Fruit fly (Drosophila melanogaster) whole organism, larva: Measurements from ENCODE around the gene Cip4.

Experiments used
- noc ChIP-seq: fragments of 200-800 bp; sonication (Bioruptor generic); optimal IDR thresholded peaks from 3 replicates; lab custom pipeline; 2019; ENCODE audit warnings: missing biosample characterization, mild to moderate bottlenecking, missing genetic modification characterization, moderate library complexity

The Cip4 gene

dm6 chr3L:4339525-4339924 lies 24.4 kb downstream of the Cip4 start:
- no peak for TF ChIP-seq noc (tag; lab: Kevin White, UChicago)

DNA sequence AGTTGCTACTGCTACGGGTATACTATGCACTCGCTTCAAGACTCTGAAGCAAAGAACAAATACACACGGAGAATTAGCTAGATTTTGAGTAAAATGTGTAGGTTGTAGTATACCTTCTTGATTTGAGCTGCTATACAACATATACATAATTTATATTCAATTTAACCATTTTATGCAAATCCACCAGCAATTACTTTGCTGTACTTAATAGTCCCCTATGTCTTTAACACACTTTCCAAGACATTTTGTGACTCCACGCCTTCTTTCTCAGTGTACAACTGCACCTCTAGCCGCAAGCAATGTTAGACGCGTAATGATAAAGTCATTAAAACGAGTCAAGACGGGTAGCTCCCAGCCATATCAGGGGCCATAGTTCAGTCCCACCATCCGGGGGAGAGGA lies 27.3 kb downstream of the Cip4 start:
- no peak for TF ChIP-seq noc (tag; lab: Kevin White, UChicago)

DNA sequence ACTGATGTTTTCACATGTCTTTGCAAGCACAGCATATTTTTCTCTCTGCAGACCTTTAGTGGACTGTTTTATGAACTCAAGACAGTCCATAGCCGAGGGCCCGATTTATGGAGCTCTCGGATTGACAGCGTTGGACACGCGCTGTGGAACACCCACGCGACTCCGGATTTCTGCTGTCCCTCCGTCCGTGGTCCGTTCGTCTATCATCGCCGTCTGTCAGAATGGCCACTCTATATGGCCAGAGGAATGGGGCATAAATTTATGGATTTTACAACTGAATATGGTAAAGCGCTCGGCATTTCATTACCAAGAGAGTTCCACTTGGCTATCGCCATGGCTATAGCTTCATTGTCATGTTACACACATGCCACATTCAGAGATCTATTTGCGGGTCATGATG lies 35.9 kb downstream of the Cip4 start:
- no peak for TF ChIP-seq noc (tag; lab: Kevin White, UChicago)

DNA sequence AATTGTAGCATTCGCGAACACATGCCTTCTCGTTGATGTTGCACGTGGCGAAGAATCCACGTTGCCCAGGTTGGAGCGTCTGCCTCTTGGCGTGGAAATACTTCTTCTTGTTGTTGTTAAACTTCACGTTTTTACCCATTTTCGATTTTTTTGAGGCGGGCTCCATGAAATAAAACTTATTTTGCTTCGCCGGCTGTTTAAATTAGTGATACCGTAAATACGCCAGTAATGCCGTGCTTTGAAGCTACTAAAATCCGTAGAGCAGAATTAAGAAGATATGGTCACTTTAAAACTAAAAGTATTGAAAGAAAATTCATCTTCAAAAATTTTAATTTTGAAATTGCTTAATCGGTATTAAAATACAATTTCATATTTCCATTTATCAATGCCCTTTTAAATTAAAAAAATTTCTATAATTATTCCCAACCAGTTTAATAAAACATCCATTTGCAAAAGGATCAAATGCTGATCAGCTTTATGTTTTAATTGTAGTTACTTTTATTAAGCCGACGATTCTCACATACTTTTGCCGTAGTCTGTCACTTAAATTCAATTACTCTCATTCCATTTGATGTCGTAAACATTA lies 41.8 kb downstream of the Cip4 start, which contains the start of gene CG15014:
Gene CG15014 (minus strand): TSS at position 228 of the 586 bp plus-strand sequence.
- no peak for TF ChIP-seq noc (tag; lab: Kevin White, UChicago)

dm6 chr3L:4318677-4319580 lies 45.0 kb downstream of the Cip4 start, which contains the start of gene PMP34:
PMP34 (plus strand) TSS chr3L:4318755.
- TF ChIP-seq noc (tag; lab: Kevin White, UChicago): no peak

dm6 chr3L:4313299-4313698 lies 50.6 kb downstream of the Cip4 start, which contains the start of gene Claspin:
Claspin (plus strand) TSS chr3L:4313483.
- no peak for TF ChIP-seq noc (tag; lab: Kevin White, UChicago)

dm6 chr3L:4310604-4311003 lies 53.3 kb downstream of the Cip4 start:
- no peak for TF ChIP-seq noc (tag; lab: Kevin White, UChicago)

DNA sequence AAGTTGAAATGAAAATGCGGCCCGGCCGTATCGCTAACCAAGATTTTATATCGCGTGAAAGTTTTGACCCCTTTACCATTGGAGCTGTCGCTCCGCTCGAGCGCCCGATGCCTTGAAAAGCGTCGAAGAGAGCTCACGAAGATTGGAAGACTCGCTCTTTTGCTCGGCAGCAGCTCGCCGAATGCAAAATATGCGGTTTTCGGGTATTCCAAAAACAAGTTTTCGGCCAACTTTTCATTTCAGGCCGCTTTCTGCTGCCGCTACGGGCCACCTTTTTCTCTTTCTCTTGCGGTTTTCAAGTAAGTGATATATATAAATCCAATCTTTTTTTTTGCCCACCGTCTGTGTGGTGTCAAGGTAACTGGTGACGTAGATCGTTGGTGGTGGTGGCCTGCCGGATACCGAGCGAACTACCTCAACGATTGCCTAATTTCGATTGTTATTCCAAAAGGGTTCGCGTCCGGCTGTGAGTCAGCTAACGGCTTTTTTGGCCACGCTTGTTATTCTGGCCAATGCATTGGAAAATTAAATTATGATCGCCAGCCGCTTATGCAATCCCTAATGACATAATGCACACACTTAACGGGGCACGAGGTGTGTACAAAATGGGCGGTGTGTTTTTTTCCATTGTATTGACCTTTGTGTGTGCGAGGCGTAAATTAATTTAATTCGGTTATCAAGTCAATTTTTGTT lies 56.1 kb downstream of the Cip4 start, which contains the start of gene dyl:
Gene dyl (minus strand): TSS at position 28 of the 693 bp plus-strand sequence.
- TF ChIP-seq noc (tag; lab: Kevin White, UChicago): no peak

DNA sequence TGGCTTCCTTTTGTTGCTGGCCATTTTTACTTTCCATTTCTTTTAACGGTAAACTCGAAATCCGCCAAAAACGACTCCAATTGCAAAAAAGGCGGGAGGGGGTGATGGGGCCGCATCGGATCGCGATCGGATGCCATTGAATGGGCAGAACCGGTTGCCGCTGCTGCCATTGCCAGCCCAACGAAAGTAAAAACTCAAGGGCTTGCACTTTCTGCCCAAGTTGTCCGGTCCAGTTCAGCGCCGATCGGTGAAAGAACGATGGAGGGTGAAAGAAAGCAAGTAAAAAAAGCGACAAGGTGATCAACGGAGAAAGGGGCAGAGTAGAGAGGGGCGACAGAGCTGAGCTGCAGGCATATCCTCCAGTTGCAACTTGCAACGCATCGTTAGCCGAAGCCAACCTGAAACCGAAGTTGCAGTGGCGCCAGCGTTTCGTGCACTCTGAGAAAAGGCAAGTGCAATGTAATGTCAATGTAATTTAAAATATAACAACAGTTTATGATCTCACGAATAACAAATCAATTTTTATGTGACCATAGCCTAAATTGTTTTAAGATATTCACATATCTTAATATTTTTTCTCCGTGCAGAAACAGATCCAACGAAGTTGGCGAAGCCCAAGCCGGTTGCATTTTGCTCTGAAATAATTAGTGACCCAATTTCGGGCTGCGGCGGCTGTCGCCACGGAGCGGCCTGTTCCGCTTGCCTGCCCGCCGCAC lies 59.5 kb downstream of the Cip4 start:
- no peak for TF ChIP-seq noc (tag; lab: Kevin White, UChicago)

DNA sequence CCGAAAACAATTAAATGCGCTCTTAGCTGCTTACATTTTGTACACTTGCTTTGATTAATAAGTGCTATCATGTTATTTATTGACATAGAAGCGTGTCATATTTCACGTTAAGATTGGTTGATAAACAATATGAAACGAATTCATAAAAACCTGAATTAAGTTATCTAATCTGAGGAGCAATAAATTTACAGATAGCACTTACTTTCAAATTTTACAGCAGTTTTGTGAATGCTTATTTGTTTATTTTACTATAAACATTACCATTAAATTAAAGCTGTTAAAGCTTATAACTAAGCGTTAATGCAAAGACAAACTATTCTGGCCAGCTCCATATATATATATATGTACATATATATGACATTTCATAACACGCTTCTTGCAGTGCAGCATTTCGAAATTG lies 61.8 kb downstream of the Cip4 start:
- TF ChIP-seq noc (tag; lab: Kevin White, UChicago): no peak

DNA sequence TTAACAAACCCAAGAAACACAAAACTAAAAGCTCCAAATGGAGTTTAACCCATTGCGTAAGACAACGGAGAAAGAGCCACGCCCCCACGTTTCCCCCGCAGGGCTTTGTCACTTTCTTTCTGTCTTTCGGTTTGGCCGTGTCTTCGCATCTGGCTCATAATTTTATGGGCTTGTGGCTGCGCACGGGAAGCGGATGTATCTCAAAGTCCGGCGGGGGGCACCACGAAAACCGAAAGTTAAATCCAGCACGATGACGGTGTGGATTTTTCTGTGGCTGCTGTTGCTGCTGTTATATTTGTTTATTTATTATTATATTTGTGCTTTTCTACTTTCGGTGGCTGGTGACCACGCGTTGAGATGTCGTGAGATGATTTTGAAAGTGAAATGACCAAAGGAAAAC lies 67.1 kb downstream of the Cip4 start:
- TF ChIP-seq noc (tag; lab: Kevin White, UChicago): no peak

- peak; percentile 28 for TF ChIP-seq noc (tag; lab: Kevin White, UChicago)
Observed at dm6 chr3L:4293711-4294110, 70.2 kb downstream of the Cip4 start.

DNA sequence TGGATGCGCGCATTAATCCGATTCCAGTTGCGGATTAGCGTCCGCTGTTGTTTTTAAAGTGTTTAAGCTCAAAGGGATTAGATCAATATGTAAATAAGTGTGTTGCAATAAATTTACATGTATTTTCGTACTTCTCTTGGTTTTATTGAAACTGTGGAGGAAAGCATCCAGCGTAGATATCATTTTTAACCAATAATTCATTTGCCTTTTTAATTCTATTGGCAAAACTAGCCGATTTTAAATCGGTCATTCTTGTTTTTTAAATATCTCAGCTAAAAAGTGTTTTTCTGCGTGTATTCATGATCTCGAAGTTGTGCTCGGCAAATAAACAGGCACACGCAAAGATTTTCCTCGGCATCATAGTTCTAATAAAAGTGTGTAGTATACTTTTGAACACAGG lies 70.6 kb downstream of the Cip4 start:
- TF ChIP-seq noc (tag; lab: Kevin White, UChicago): no peak

DNA sequence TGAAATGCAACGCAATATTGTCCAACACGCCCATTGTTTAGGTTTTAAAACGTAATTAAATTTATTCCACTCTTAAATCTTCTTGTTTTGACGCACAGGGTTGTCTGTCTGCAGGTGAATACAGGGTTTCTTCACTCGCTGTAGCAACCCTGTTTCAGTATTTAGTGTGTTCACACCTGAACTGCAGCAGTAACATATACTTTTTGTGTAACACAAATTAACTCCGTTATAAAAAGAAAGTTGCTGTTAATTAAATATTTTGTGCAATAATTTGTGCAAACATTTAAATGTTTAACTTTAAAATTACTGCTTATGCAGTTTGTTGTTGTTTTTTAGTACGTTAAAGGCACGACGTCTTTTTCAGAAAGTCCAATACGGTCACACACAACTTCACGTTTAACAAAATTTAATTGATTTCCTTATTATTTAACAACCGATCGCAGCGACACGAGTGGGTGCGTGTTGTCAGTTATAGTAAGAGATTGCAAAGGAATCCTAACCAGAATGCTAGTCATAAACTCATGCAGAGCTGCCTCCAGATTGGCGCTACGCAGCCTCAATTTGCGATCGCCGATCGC lies 71.7 kb downstream of the Cip4 start, which contains the start of the genes CG15012 and Fdx2:
Gene CG15012 (minus strand): TSS at position 127 of the 578 bp plus-strand sequence.
Gene Fdx2 (plus strand): TSS at position 363 of the 578 bp plus-strand sequence.
- TF ChIP-seq noc (tag; lab: Kevin White, UChicago): peak; percentile 26

dm6 chr3L:4288591-4289056 lies 75.3 kb downstream of the Cip4 start, which contains the start of gene Hexo1:
Hexo1 (plus strand) TSS chr3L:4288641.
- TF ChIP-seq noc (tag; lab: Kevin White, UChicago): peak; percentile 75
